Worm (Caenorhabditis elegans) whole organism, L2 larva: Measurements from ENCODE around the gene arrd-15.
A peak's percentile ranks its signal among the peaks of the same experiment; 100 is the strongest.

Source experiments
- aly-2 ChIP-seq: fragments of 150-350 bp; optimal IDR thresholded peaks from 2 replicates; lab custom pipeline; 2014; ENCODE audit warnings: missing biosample characterization, missing genetic modification characterization
- ceh-82 ChIP-seq: fragments of 150-350 bp; optimal IDR thresholded peaks from 2 replicates; lab custom pipeline; 2014; ENCODE audit warnings: missing biosample characterization, missing genetic modification characterization
- egl-27 ChIP-seq: sonication (generic microtip); optimal IDR thresholded peaks from 3 replicates; lab custom pipeline; 2017; ENCODE audit warnings: missing biosample characterization, missing genetic modification reagents, missing genetic modification characterization
- fos-1 ChIP-seq: fragments of 150-350 bp; optimal IDR thresholded peaks from 2 replicates; lab custom pipeline; 2014; ENCODE audit warnings: missing biosample characterization, missing genetic modification characterization
- lsy-2 ChIP-seq, 2 experiments: fragments of 150-350 bp in 1 of 2; sonication (generic microtip) in 1 of 2; optimal IDR thresholded peaks; 2 replicates each; lab custom pipeline; 2014 to 2017; ENCODE audit warnings: missing biosample characterization in 2 of 2, missing genetic modification characterization in 2 of 2
- nhr-10 ChIP-seq: sonication (generic microtip); optimal IDR thresholded peaks from 2 replicates; lab custom pipeline; 2017; ENCODE audit warnings: missing biosample characterization, missing genetic modification characterization
- nhr-12 ChIP-seq: fragments of 150-350 bp; optimal IDR thresholded peaks from 2 replicates; lab custom pipeline; 2014; ENCODE audit warnings: missing biosample characterization, missing genetic modification characterization
- nhr-237 ChIP-seq: fragments of 150-350 bp; optimal IDR thresholded peaks from 2 replicates; lab custom pipeline; 2014; ENCODE audit warnings: missing biosample characterization, missing genetic modification characterization
- nhr-77 ChIP-seq: fragments of 150-350 bp; optimal IDR thresholded peaks from 2 replicates; lab custom pipeline; 2014; ENCODE audit warnings: missing biosample characterization, missing genetic modification characterization
- ztf-11 ChIP-seq: sonication (generic microtip); optimal IDR thresholded peaks from 2 replicates; lab custom pipeline; 2017; ENCODE audit warnings: missing biosample characterization, missing genetic modification characterization

ce11 chrIII:8887184-8887801, 42.5 kb upstream of the arrd-15 start, which contains the start of gene famh-136:
- peak; percentile 34 for TF ChIP-seq nhr-77 (tag; lab: Kevin White, UChicago)
- TF ChIP-seq fos-1 (tag; lab: Kevin White, UChicago), result peak; percentile 87
- TF ChIP-seq nhr-237 (tag; lab: Kevin White, UChicago), result no peak
- TF ChIP-seq nhr-12 (tag; lab: Kevin White, UChicago), result no peak
- no peak for TF ChIP-seq nhr-10 (tag; lab: Kevin White, UChicago)
- peak; percentile 81 to 96 for TF ChIP-seq lsy-2 (tag; optimal IDR thresholded peaks at IDR 0.05; lab: Kevin White, UChicago)
- peak; percentile 39 for TF ChIP-seq ceh-82 (tag; lab: Kevin White, UChicago)
- no peak for TF ChIP-seq ztf-11 (tag; lab: Kevin White, UChicago)
- no peak for TF ChIP-seq aly-2 (tag; lab: Kevin White, UChicago)
- TF ChIP-seq egl-27 (tag; lab: Kevin White, UChicago), result peak; percentile 11
